Fruit fly (Drosophila melanogaster) whole organism, embryonic: ENCODE measurements around the gene sosie.

Experiments used
- Antp ChIP-seq: fragments of 200-800 bp; sonication (Bioruptor generic); optimal IDR thresholded peaks from 3 replicates; lab custom pipeline; 2016; ENCODE audit warnings: missing biosample characterization, missing genetic modification characterization
- Awh ChIP-seq: fragments of 200-800 bp; sonication (Bioruptor generic); IDR thresholded peaks from 2 replicates; pipeline ENCODE4, ENCODE4 v1.3.6; 2022; ENCODE audit warnings: missing biosample characterization, missing genetic modification characterization
- BtbVII ChIP-seq: fragments of 200-800 bp; sonication (Bioruptor generic); optimal IDR thresholded peaks from 3 replicates; lab custom pipeline; 2017; ENCODE audit warnings: missing biosample characterization, mild to moderate bottlenecking, missing genetic modification characterization
- CG11723 ChIP-seq: fragments of 200-800 bp; sonication (Bioruptor generic); optimal IDR thresholded peaks from 2 replicates; lab custom pipeline; 2017; ENCODE audit warnings: missing biosample characterization, mild to moderate bottlenecking, missing genetic modification characterization
- CG12155 ChIP-seq: fragments of 200-800 bp; sonication (Bioruptor generic); optimal IDR thresholded peaks from 3 replicates; lab custom pipeline; 2016; ENCODE audit warnings: missing biosample characterization, missing genetic modification characterization
- CG12236 ChIP-seq: fragments of 200-800 bp; sonication (Bioruptor generic); optimal IDR thresholded peaks from 2 replicates; lab custom pipeline; 2016; ENCODE audit warnings: missing biosample characterization, missing genetic modification characterization
- CG12391 ChIP-seq: fragments of 200-800 bp; sonication (Bioruptor generic); optimal IDR thresholded peaks from 3 replicates; lab custom pipeline; 2018; ENCODE audit warnings: missing biosample characterization, mild to moderate bottlenecking, missing genetic modification characterization, moderate library complexity
- CG13123 ChIP-seq: fragments of 200-800 bp; sonication (Bioruptor generic); optimal IDR thresholded peaks from 2 replicates; lab custom pipeline; 2016; ENCODE audit warnings: missing biosample characterization, missing genetic modification characterization
- CG14860 ChIP-seq: fragments of 200-800 bp; sonication (Bioruptor generic); IDR thresholded peaks from 3 replicates; pipeline ENCODE4 v1.3.6; 2022; ENCODE audit warnings: missing biosample characterization, missing genetic modification characterization; ENCODE audit not compliant: partially characterized antibody
- CG14965 ChIP-seq: fragments of 200-800 bp; sonication (Bioruptor generic); optimal IDR thresholded peaks from 2 replicates; lab custom pipeline; 2016; ENCODE audit warnings: missing biosample characterization, missing genetic modification characterization, borderline replicate concordance
- CG31388 ChIP-seq: fragments of 200-800 bp; sonication (Bioruptor generic); optimal IDR thresholded peaks from 2 replicates; lab custom pipeline; 2016; ENCODE audit warnings: missing biosample characterization, missing genetic modification characterization
- CG3281 ChIP-seq: fragments of 200-800 bp; sonication (Bioruptor generic); optimal IDR thresholded peaks from 3 replicates; lab custom pipeline; 2017; ENCODE audit warnings: missing biosample characterization, mild to moderate bottlenecking, missing genetic modification characterization
- CG34376 ChIP-seq: fragments of 200-800 bp; sonication (Bioruptor generic); optimal IDR thresholded peaks from 2 replicates; lab custom pipeline; 2018; ENCODE audit warnings: missing biosample characterization, mild to moderate bottlenecking, missing genetic modification characterization
- CG42726 ChIP-seq: fragments of 200-800 bp; sonication (Bioruptor generic); IDR thresholded peaks from 2 replicates; pipeline ENCODE4 v1.3.6; 2022; ENCODE audit warnings: missing biosample characterization, missing genetic modification characterization; ENCODE audit not compliant: partially characterized antibody
- CG4282 ChIP-seq: fragments of 200-800 bp; sonication (Bioruptor generic); optimal IDR thresholded peaks from 2 replicates; lab custom pipeline; 2016; ENCODE audit warnings: missing biosample characterization, missing genetic modification characterization
- CG4328 ChIP-seq: fragments of 200-800 bp; sonication (Bioruptor generic); optimal IDR thresholded peaks from 3 replicates; lab custom pipeline; 2017; ENCODE audit warnings: missing biosample characterization, missing genetic modification reagents, missing genetic modification characterization
- CG4360 ChIP-seq: fragments of 200-800 bp; sonication (Bioruptor generic); IDR thresholded peaks from 2 replicates; pipeline ENCODE4 v1.3.6; 2022; ENCODE audit warnings: missing biosample characterization, missing genetic modification characterization
- CG6791 ChIP-seq: fragments of 200-800 bp; sonication (Bioruptor generic); IDR thresholded peaks from 3 replicates; pipeline ENCODE4 v1.3.6; 2022; ENCODE audit warnings: missing biosample characterization, missing genetic modification characterization; ENCODE audit not compliant: partially characterized antibody
- CG7786 ChIP-seq: fragments of 200-800 bp; sonication (Bioruptor generic); optimal IDR thresholded peaks from 2 replicates; lab custom pipeline; 2016; ENCODE audit warnings: missing biosample characterization, missing genetic modification characterization
- CG8281 ChIP-seq: fragments of 200-800 bp; sonication (Bioruptor generic); optimal IDR thresholded peaks from 2 replicates; lab custom pipeline; 2018; ENCODE audit warnings: missing biosample characterization, mild to moderate bottlenecking, missing genetic modification characterization, moderate library complexity
- CG8290 ChIP-seq, 3 experiments: fragments of 200-800 bp; sonication (Bioruptor generic); optimal IDR thresholded peaks; 2 replicates each; lab custom pipeline; 2016 to 2019; ENCODE audit warnings: missing biosample characterization in 3 of 3, missing genetic modification characterization in 3 of 3, mild to moderate bottlenecking in 2 of 3, moderate library complexity in 1 of 3
- CG8924 ChIP-seq: fragments of 200-800 bp; optimal IDR thresholded peaks from 3 replicates; lab custom pipeline; 2019; ENCODE audit warnings: missing biosample characterization, mild to moderate bottlenecking, missing genetic modification characterization, moderate library complexity
- CG9817 ChIP-seq: fragments of 200-800 bp; sonication (Bioruptor generic); optimal IDR thresholded peaks from 2 replicates; lab custom pipeline; 2018; ENCODE audit warnings: missing biosample characterization, mild to moderate bottlenecking, missing genetic modification characterization, moderate library complexity
- Chrac-16 ChIP-seq: fragments of 200-800 bp; sonication (Bioruptor generic); optimal IDR thresholded peaks from 3 replicates; lab custom pipeline; 2016; ENCODE audit warnings: missing biosample characterization, missing genetic modification characterization
- CrebB ChIP-seq: fragments of 200-800 bp; sonication (Bioruptor generic); optimal IDR thresholded peaks from 3 replicates; lab custom pipeline; 2018; ENCODE audit warnings: missing biosample characterization, mild to moderate bottlenecking, missing genetic modification characterization
- D ChIP-seq, 2 experiments: fragments of 200-800 bp in 1 of 2; fragments of >200 bp in 1 of 2; sonication (Bioruptor generic) in 1 of 2; optimal IDR thresholded peaks; 2 replicates in 1 of 2; 3 replicates in 1 of 2; lab custom pipeline; 2017; ENCODE audit warnings: mild to moderate bottlenecking in 1 of 2, missing biosample characterization in 1 of 2, missing genetic modification characterization in 1 of 2, missing genetic modification reagents in 1 of 2
- Dek ChIP-seq: fragments of 200-800 bp; sonication (Bioruptor generic); optimal IDR thresholded peaks from 3 replicates; lab custom pipeline; 2019; ENCODE audit warnings: missing biosample characterization, mild to moderate bottlenecking, missing genetic modification characterization, moderate library complexity
- HLHmδ ChIP-seq: fragments of 200-800 bp; sonication (Bioruptor generic); optimal IDR thresholded peaks from 2 replicates; lab custom pipeline; 2018; ENCODE audit warnings: missing biosample characterization, mild to moderate bottlenecking, missing genetic modification characterization, moderate library complexity
- Hr39 ChIP-seq: fragments of >200 bp; optimal IDR thresholded peaks from 2 replicates; lab custom pipeline; 2017
- Tbp ChIP-seq: fragments of >200 bp; optimal IDR thresholded peaks from 2 replicates; lab custom pipeline; 2018; ENCODE audit warnings: missing biosample characterization, missing genetic modification characterization
- al ChIP-seq: fragments of 200-800 bp; sonication (Bioruptor generic); IDR thresholded peaks from 2 replicates; pipeline ENCODE4 v1.3.6; 2022; ENCODE audit warnings: missing biosample characterization, missing genetic modification characterization
- ato ChIP-seq: fragments of 200-800 bp; sonication (Bioruptor generic); IDR thresholded peaks from 2 replicates; pipeline ENCODE4 v1.3.6; 2022; ENCODE audit warnings: missing biosample characterization, missing genetic modification characterization; ENCODE audit not compliant: partially characterized antibody
- chm ChIP-seq: fragments of 200-800 bp; sonication (Bioruptor generic); IDR thresholded peaks from 2 replicates; pipeline ENCODE4 v1.3.6; 2022; ENCODE audit warnings: missing biosample characterization, missing genetic modification characterization
- corto ChIP-seq: fragments of 200-800 bp; sonication (Bioruptor generic); optimal IDR thresholded peaks from 2 replicates; lab custom pipeline; 2016; ENCODE audit warnings: missing biosample characterization, mild to moderate bottlenecking, missing genetic modification characterization, moderate library complexity
- dati ChIP-seq: fragments of 200-800 bp; sonication (Bioruptor generic); IDR thresholded peaks from 2 replicates; pipeline ENCODE4 v1.3.6; 2022; ENCODE audit warnings: missing biosample characterization, missing genetic modification characterization
- dimm ChIP-seq: fragments of 200-800 bp; sonication (Bioruptor generic); IDR thresholded peaks from 2 replicates; pipeline ENCODE4 v1.3.6; 2022; ENCODE audit warnings: missing biosample characterization, missing genetic modification characterization
- hth ChIP-seq: fragments of >200 bp; optimal IDR thresholded peaks from 2 replicates; lab custom pipeline; 2017; ENCODE audit warnings: inconsistent platforms
- insv ChIP-seq, 2 experiments: fragments of 200-800 bp; sonication (Bioruptor generic); optimal IDR thresholded peaks; 3 replicates each; lab custom pipeline; 2016 to 2018; ENCODE audit warnings: missing biosample characterization in 2 of 2, missing genetic modification characterization in 2 of 2
- kay ChIP-seq: fragments of 200-800 bp; sonication (Bioruptor generic); optimal IDR thresholded peaks from 2 replicates; lab custom pipeline; 2016; ENCODE audit warnings: missing biosample characterization, missing genetic modification characterization
- lbe ChIP-seq: fragments of 200-800 bp; sonication (Bioruptor generic); optimal IDR thresholded peaks from 2 replicates; lab custom pipeline; 2016; ENCODE audit warnings: missing biosample characterization, mild to moderate bottlenecking, missing genetic modification characterization
- luna ChIP-seq: fragments of 200-800 bp; sonication (Bioruptor generic); optimal IDR thresholded peaks from 2 replicates; lab custom pipeline; 2016; ENCODE audit warnings: missing biosample characterization, missing genetic modification characterization
- pnt ChIP-seq: fragments of 200-800 bp; sonication (Bioruptor generic); optimal IDR thresholded peaks from 3 replicates; lab custom pipeline; 2016; ENCODE audit warnings: missing biosample characterization, missing genetic modification characterization
- psq ChIP-seq: fragments of 200-800 bp; sonication (Bioruptor generic); optimal IDR thresholded peaks from 2 replicates; lab custom pipeline; 2017; ENCODE audit warnings: missing biosample characterization, missing genetic modification characterization
- pum ChIP-seq: fragments of 200-800 bp; sonication (Bioruptor generic); optimal IDR thresholded peaks from 2 replicates; lab custom pipeline; 2016; ENCODE audit warnings: missing biosample characterization, missing genetic modification characterization
- run ChIP-seq: fragments of 200-800 bp; sonication (Bioruptor generic); optimal IDR thresholded peaks from 3 replicates; lab custom pipeline; 2018; ENCODE audit warnings: missing biosample characterization, mild to moderate bottlenecking, missing genetic modification characterization
- stwl ChIP-seq: fragments of 200-800 bp; sonication (Bioruptor generic); optimal IDR thresholded peaks from 3 replicates; lab custom pipeline; 2018; ENCODE audit warnings: missing biosample characterization, mild to moderate bottlenecking, missing genetic modification characterization, moderate library complexity
- tgo ChIP-seq: fragments of 200-800 bp; sonication (Bioruptor generic); IDR thresholded peaks from 3 replicates; pipeline ENCODE4 v1.3.6; 2022; ENCODE audit warnings: missing biosample characterization, missing genetic modification characterization
- wek ChIP-seq: fragments of 200-800 bp; sonication (Bioruptor generic); optimal IDR thresholded peaks from 3 replicates; lab custom pipeline; 2018; ENCODE audit warnings: missing biosample characterization, mild to moderate bottlenecking, missing genetic modification characterization, moderate library complexity
- zfh1 ChIP-seq: fragments of 200-800 bp; sonication (Bioruptor generic); IDR thresholded peaks from 3 replicates; pipeline ENCODE4 v1.3.6; 2022; ENCODE audit warnings: missing biosample characterization, missing genetic modification characterization

The sosie gene

dm6 chr3R:24810844-24811625 is 22.7 kb upstream of the sosie start (continued):
- peak; percentile 86 for TF ChIP-seq Awh
- TF ChIP-seq dimm (GFP tag; lab: Robert Waterston, UW), result peak; percentile 67
- peak; percentile 73 for TF ChIP-seq CG8281 (tag; lab: Kevin White, UChicago)
- TF ChIP-seq Chrac-16, result peak; percentile 78
- TF ChIP-seq ato (GFP tag; lab: Robert Waterston, UW), result no peak
- peak; percentile 90 for TF ChIP-seq chm (GFP tag; lab: Robert Waterston, UW)
- peak; percentile 87 for TF ChIP-seq Dek (tag; lab: Kevin White, UChicago)
- peak; percentile 76 for TF ChIP-seq lbe (GFP tag; lab: Kevin White, UChicago)
- TF ChIP-seq Antp (GFP tag; lab: Kevin White, UChicago), result peak; percentile 79
- peak; percentile 28 for TF ChIP-seq CG31388 (GFP tag; lab: Kevin White, UChicago)
- peak; percentile 87 for TF ChIP-seq CG12155
- peak; percentile 86 for TF ChIP-seq CG8924 (tag; lab: Kevin White, UChicago)
- no peak for TF ChIP-seq CG14965 (GFP tag; lab: Kevin White, UChicago)
- peak; percentile 78 for TF ChIP-seq corto (GFP tag; lab: Kevin White, UChicago)
- peak; percentile 87 for TF ChIP-seq CrebB (tag; lab: Kevin White, UChicago)
- peak; percentile 73 for TF ChIP-seq CG13123 (GFP tag; lab: Kevin White, UChicago)
- no peak for TF ChIP-seq HLHmδ
- no peak for TF ChIP-seq hth (lab: Kevin White, UChicago)
- peak; percentile 52 for TF ChIP-seq CG12236 (GFP tag; lab: Kevin White, UChicago)
- no peak for TF ChIP-seq D (optimal IDR thresholded peaks at IDR 0.05; lab: Kevin White, UChicago)
- peak; percentile 68 for TF ChIP-seq D (GFP tag; optimal IDR thresholded peaks at IDR 0.05; lab: Kevin White, UChicago)
- TF ChIP-seq CG42726 (GFP tag; lab: Robert Waterston, UW), result no peak
- TF ChIP-seq psq, result peak; percentile 31
- peak; percentile 88 for TF ChIP-seq CG3281
- peak; percentile 83 for TF ChIP-seq tgo (GFP tag; lab: Robert Waterston, UW)
- peak; percentile 57 for TF ChIP-seq CG4282 (GFP tag; lab: Kevin White, UChicago)
- peak; percentile 81 for TF ChIP-seq CG11723
- peak; percentile 65 for TF ChIP-seq dati (GFP tag; lab: Robert Waterston, UW)
- TF ChIP-seq CG4328 (GFP tag; lab: Kevin White, UChicago), result peak; percentile 69
- TF ChIP-seq CG9817 (tag; lab: Kevin White, UChicago), result peak; percentile 90
- peak; percentile 73 for TF ChIP-seq kay (GFP tag; lab: Kevin White, UChicago)
- no peak for TF ChIP-seq stwl (tag; lab: Kevin White, UChicago)
- peak; percentile 77 for TF ChIP-seq wek (GFP tag; lab: Kevin White, UChicago)
- TF ChIP-seq CG8290 (GFP tag; optimal IDR thresholded peaks at IDR 0.05; lab: Kevin White, UChicago), result peak; percentile 8
- TF ChIP-seq CG8290 (tag; optimal IDR thresholded peaks at IDR 0.05; lab: Kevin White, UChicago), result peak in 1 of 2 experiments; percentile 98
- TF ChIP-seq CG7786, result peak; percentile 92
- peak; percentile 49; the same call in 1 of the 2 replicates for TF ChIP-seq CG4360 (GFP tag; lab: Robert Waterston, UW)
- peak; percentile 69 for TF ChIP-seq luna (GFP tag; lab: Kevin White, UChicago)
- TF ChIP-seq pum (GFP tag; lab: Kevin White, UChicago), result peak; percentile 67
- TF ChIP-seq run (tag; lab: Kevin White, UChicago), result peak; percentile 59
- no peak for TF ChIP-seq insv (GFP tag; optimal IDR thresholded peaks at IDR 0.05; lab: Kevin White, UChicago)
- TF ChIP-seq zfh1 (GFP tag; lab: Robert Waterston, UW), result peak; percentile 87
- no peak for TF ChIP-seq CG14860 (GFP tag; lab: Robert Waterston, UW)
- TF ChIP-seq BtbVII (GFP tag; lab: Kevin White, UChicago), result peak; percentile 89
- peak; percentile 87 for TF ChIP-seq al (GFP tag; lab: Robert Waterston, UW)
- TF ChIP-seq CG6791 (GFP tag; lab: Robert Waterston, UW), result no peak
- TF ChIP-seq pnt, result peak; percentile 70
- no peak for TF ChIP-seq Hr39 (lab: Kevin White, UChicago)
- TF ChIP-seq CG34376 (GFP tag; lab: Kevin White, UChicago), result peak; percentile 74
- TF ChIP-seq Tbp (GFP tag; lab: Kevin White, UChicago), result no peak
- peak; percentile 85 for TF ChIP-seq CG12391 (tag; lab: Kevin White, UChicago)
